Worm (Caenorhabditis elegans) whole organism, late embryonic: ENCODE measurements around the gene F42A9.8.

Experiments
- C08G9.2 ChIP-seq: sonication (generic microtip); optimal IDR thresholded peaks from 2 replicates; lab custom pipeline; 2016; ENCODE audit warnings: mild to moderate bottlenecking, missing genetic modification characterization, moderate library complexity, missing compliant biosample characterization
- C38D4.7 ChIP-seq: fragments of 200-800 bp; sonication (Bioruptor generic); optimal IDR thresholded peaks from 2 replicates; lab custom pipeline; 2018; ENCODE audit warnings: mild to moderate bottlenecking, missing genetic modification characterization, moderate library complexity, missing compliant biosample characterization
- F13H6.1 ChIP-seq: sonication (generic microtip); optimal IDR thresholded peaks from 2 replicates; lab custom pipeline; 2016; ENCODE audit warnings: missing genetic modification characterization, missing compliant biosample characterization
- K02D7.2 ChIP-seq: sonication (generic microtip); optimal IDR thresholded peaks from 2 replicates; lab custom pipeline; 2017; ENCODE audit warnings: mild to moderate bottlenecking, missing genetic modification characterization, missing compliant biosample characterization
- T23F11.4 ChIP-seq: fragments of 200-800 bp; sonication (Bioruptor generic); optimal IDR thresholded peaks from 2 replicates; lab custom pipeline; 2018; ENCODE audit warnings: mild to moderate bottlenecking, missing genetic modification characterization, missing compliant biosample characterization
- Y22D7AL.16 ChIP-seq: sonication (generic microtip); optimal IDR thresholded peaks from 2 replicates; lab custom pipeline; 2016; ENCODE audit warnings: missing genetic modification characterization, missing compliant biosample characterization
- ahr-1 ChIP-seq: sonication (generic microtip); optimal IDR thresholded peaks from 2 replicates; lab custom pipeline; 2016; ENCODE audit warnings: missing genetic modification characterization, missing compliant biosample characterization
- ceh-14 ChIP-seq: sonication (generic microtip); optimal IDR thresholded peaks from 2 replicates; lab custom pipeline; 2016; ENCODE audit warnings: missing genotype, missing genetic modification characterization, missing compliant biosample characterization
- ceh-18 ChIP-seq: sonication (generic microtip); optimal IDR thresholded peaks from 2 replicates; lab custom pipeline; 2016; ENCODE audit warnings: missing genetic modification characterization, missing compliant biosample characterization
- ceh-2 ChIP-seq: sonication (generic microtip); optimal IDR thresholded peaks from 2 replicates; lab custom pipeline; 2016; ENCODE audit warnings: missing genotype, missing genetic modification characterization, missing compliant biosample characterization
- ceh-22 ChIP-seq: sonication (generic microtip); optimal IDR thresholded peaks from 2 replicates; lab custom pipeline; 2017; ENCODE audit warnings: missing biosample characterization, missing genetic modification characterization
- ceh-24 ChIP-seq: sonication (generic microtip); optimal IDR thresholded peaks from 2 replicates; lab custom pipeline; 2016; ENCODE audit warnings: mild to moderate bottlenecking, missing genetic modification characterization, missing compliant biosample characterization
- ceh-30 ChIP-seq: fragments of 150-350 bp; optimal IDR thresholded peaks from 2 replicates; lab custom pipeline; 2014; ENCODE audit warnings: missing biosample characterization, missing genetic modification characterization
- ceh-31 ChIP-seq: sonication (generic microtip); optimal IDR thresholded peaks from 2 replicates; lab custom pipeline; 2016; ENCODE audit warnings: missing genetic modification characterization, missing compliant biosample characterization
- ceh-6 ChIP-seq: fragments of 200-800 bp; sonication (Bioruptor generic); optimal IDR thresholded peaks from 2 replicates; lab custom pipeline; 2018; ENCODE audit warnings: mild to moderate bottlenecking, missing genetic modification characterization, missing compliant biosample characterization
- elt-2 ChIP-seq: sonication (generic microtip); optimal IDR thresholded peaks from 2 replicates; lab custom pipeline; 2016; ENCODE audit warnings: missing genetic modification reagents, missing genetic modification characterization, missing compliant biosample characterization
- elt-4 ChIP-seq: sonication (generic microtip); optimal IDR thresholded peaks from 2 replicates; lab custom pipeline; 2016; ENCODE audit warnings: missing genetic modification characterization, missing compliant biosample characterization
- ets-4 ChIP-seq: sonication (generic microtip); optimal IDR thresholded peaks from 2 replicates; lab custom pipeline; 2016; ENCODE audit warnings: missing genetic modification characterization, missing compliant biosample characterization
- eyg-1 ChIP-seq: sonication (generic microtip); optimal IDR thresholded peaks from 2 replicates; lab custom pipeline; 2016; ENCODE audit warnings: missing genotype, missing genetic modification characterization, missing compliant biosample characterization
- fax-1 ChIP-seq: sonication (generic microtip); optimal IDR thresholded peaks from 2 replicates; lab custom pipeline; 2016; ENCODE audit warnings: missing genotype, missing genetic modification characterization, missing compliant biosample characterization
- fkh-10 ChIP-seq: fragments of 150-350 bp; optimal IDR thresholded peaks from 2 replicates; lab custom pipeline; 2014; ENCODE audit warnings: missing biosample characterization, missing genetic modification reagents, missing genetic modification characterization
- lim-6 ChIP-seq: sonication (generic microtip); optimal IDR thresholded peaks from 2 replicates; lab custom pipeline; 2016; ENCODE audit warnings: missing genetic modification characterization, missing compliant biosample characterization
- madf-2 ChIP-seq: sonication (generic microtip); optimal IDR thresholded peaks from 2 replicates; lab custom pipeline; 2017; ENCODE audit warnings: missing genetic modification characterization, missing compliant biosample characterization
- mec-3 ChIP-seq: sonication (generic microtip); optimal IDR thresholded peaks from 2 replicates; lab custom pipeline; 2016; ENCODE audit warnings: borderline replicate concordance, missing genetic modification characterization, missing compliant biosample characterization
- nfya-1 ChIP-seq: sonication (generic microtip); optimal IDR thresholded peaks from 2 replicates; lab custom pipeline; 2017; ENCODE audit warnings: missing genetic modification characterization, mild to moderate bottlenecking, missing compliant biosample characterization, antibody characterized with exemption, moderate library complexity
- nhr-232 ChIP-seq: sonication (generic microtip); optimal IDR thresholded peaks from 2 replicates; lab custom pipeline; 2016; ENCODE audit warnings: missing genetic modification characterization, missing compliant biosample characterization
- pha-2 ChIP-seq: sonication (generic microtip); optimal IDR thresholded peaks from 2 replicates; lab custom pipeline; 2017; ENCODE audit warnings: mild to moderate bottlenecking, missing genetic modification characterization, missing compliant biosample characterization
- pros-1 ChIP-seq: fragments of 150-350 bp; optimal IDR thresholded peaks from 2 replicates; lab custom pipeline; 2014; ENCODE audit warnings: missing biosample characterization, missing genetic modification reagents, missing genetic modification characterization
- ref-2 ChIP-seq: sonication (generic microtip); optimal IDR thresholded peaks from 2 replicates; lab custom pipeline; 2016; ENCODE audit warnings: missing genetic modification characterization, missing compliant biosample characterization
- syd-9 ChIP-seq: sonication (generic microtip); optimal IDR thresholded peaks from 2 replicates; lab custom pipeline; 2016; ENCODE audit warnings: mild to moderate bottlenecking, missing genetic modification characterization, moderate library complexity, missing compliant biosample characterization
- tbx-2 ChIP-seq: sonication (generic microtip); optimal IDR thresholded peaks from 2 replicates; lab custom pipeline; 2016; ENCODE audit warnings: missing genetic modification characterization, missing compliant biosample characterization
- ttx-3 ChIP-seq: sonication (generic microtip); optimal IDR thresholded peaks from 2 replicates; lab custom pipeline; 2016; ENCODE audit warnings: missing genetic modification reagents, missing genetic modification characterization, missing compliant biosample characterization
- unc-3 ChIP-seq, 2 experiments: fragments of 200-800 bp in 1 of 2; sonication (Bioruptor generic) in 1 of 2; sonication (generic microtip) in 1 of 2; conservative IDR thresholded peaks in 1 of 2; optimal IDR thresholded peaks in 1 of 2; 2 replicates each; pipeline versions ENCODE4 v1.3.6 to Lab custom; 2016 to 2022; ENCODE audit warnings: missing compliant biosample characterization in 2 of 2, missing genetic modification characterization in 2 of 2, missing genetic modification reagents in 1 of 2
- unc-42 ChIP-seq: sonication (generic microtip); optimal IDR thresholded peaks from 2 replicates; lab custom pipeline; 2016; ENCODE audit warnings: missing genotype, missing genetic modification characterization, missing compliant biosample characterization
- unc-55 ChIP-seq: sonication (generic microtip); optimal IDR thresholded peaks from 2 replicates; lab custom pipeline; 2017; ENCODE audit warnings: missing biosample characterization, missing genetic modification reagents, missing genetic modification characterization

The F42A9.8 gene

ce11 chrIV:8595317-8595716, 23.3 kb downstream of the F42A9.8 start, which contains the start of gene Y59H11AR.3:
Gene Y59H11AR.3 (minus strand): TSS chrIV:8595417.
- TF ChIP-seq ceh-14 (tag; lab: Kevin White, UChicago), result no peak
- no peak for TF ChIP-seq pha-2 (tag; lab: Kevin White, UChicago)
- TF ChIP-seq C38D4.7, result no peak
- TF ChIP-seq ref-2 (tag; lab: Kevin White, UChicago), result no peak
- TF ChIP-seq ceh-30, result no peak
- no peak for TF ChIP-seq pros-1 (tag; lab: Kevin White, UChicago)
- no peak for TF ChIP-seq fax-1 (tag; lab: Kevin White, UChicago)
- no peak for TF ChIP-seq tbx-2 (tag; lab: Kevin White, UChicago)
- no peak for TF ChIP-seq syd-9 (tag; lab: Kevin White, UChicago)
- no peak for TF ChIP-seq ceh-6 (GFP tag; lab: Kevin White, UChicago)
- TF ChIP-seq ceh-18, result no peak
- no peak for TF ChIP-seq ets-4 (tag; lab: Kevin White, UChicago)
- no peak for TF ChIP-seq F13H6.1 (tag; lab: Kevin White, UChicago)
- no peak for TF ChIP-seq unc-42 (tag; lab: Kevin White, UChicago)
- no peak for TF ChIP-seq madf-2 (tag; lab: Kevin White, UChicago)

- TF ChIP-seq C08G9.2 (tag; lab: Kevin White, UChicago), result no peak
- no peak for TF ChIP-seq pha-2 (tag; lab: Kevin White, UChicago)
- TF ChIP-seq madf-2 (tag; lab: Kevin White, UChicago), result no peak
- TF ChIP-seq ceh-6 (GFP tag; lab: Kevin White, UChicago), result no peak
- TF ChIP-seq ceh-24 (tag; lab: Kevin White, UChicago), result no peak
- TF ChIP-seq elt-2 (tag; lab: Kevin White, UChicago), result no peak
- no peak for TF ChIP-seq K02D7.2
- TF ChIP-seq unc-3 (GFP tag; conservative IDR thresholded peaks at IDR 0.05; lab: Robert Waterston, UW), result no peak
- TF ChIP-seq unc-3 (tag; optimal IDR thresholded peaks at IDR 0.05; lab: Kevin White, UChicago), result no peak
- TF ChIP-seq T23F11.4 (GFP tag; lab: Kevin White, UChicago), result no peak
- no peak for TF ChIP-seq Y22D7AL.16 (tag; lab: Kevin White, UChicago)
- no peak for TF ChIP-seq nhr-232
- TF ChIP-seq mec-3, result no peak
- TF ChIP-seq F13H6.1 (tag; lab: Kevin White, UChicago), result no peak
- no peak for TF ChIP-seq ceh-2 (tag; lab: Kevin White, UChicago)
- no peak for TF ChIP-seq eyg-1 (tag; lab: Kevin White, UChicago)
- no peak for TF ChIP-seq ttx-3 (tag; lab: Kevin White, UChicago)
- TF ChIP-seq ahr-1 (tag; lab: Kevin White, UChicago), result no peak
- TF ChIP-seq, all 69 proteins: peak for 0
Observed at ce11 chrIV:8587605-8588004, 31.0 kb downstream of the F42A9.8 start.

DNA sequence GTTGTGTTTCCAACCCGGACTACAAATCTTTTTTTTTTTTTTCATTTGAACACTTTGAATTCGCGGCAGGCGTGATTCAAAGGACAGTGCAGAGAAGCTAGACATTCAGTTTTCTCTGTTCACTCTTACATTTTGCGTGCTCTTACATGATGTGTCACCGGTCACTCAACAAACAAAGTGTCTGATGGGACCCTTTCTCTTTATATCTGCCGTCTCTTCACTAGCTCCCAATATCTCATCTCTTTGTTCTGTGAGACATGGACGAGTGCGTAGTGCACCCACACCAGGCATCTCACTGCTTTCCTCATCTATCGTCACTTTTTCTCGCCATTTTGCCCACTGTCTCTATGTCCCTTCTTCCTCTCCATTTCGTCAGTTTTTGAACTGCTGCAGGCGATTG, 31.5 kb downstream of the F42A9.8 start:
- TF ChIP-seq nfya-1 (tag; lab: Kevin White, UChicago), result peak; percentile 29
- TF ChIP-seq ceh-31, result peak; percentile 5
- no peak for TF ChIP-seq fkh-10 (GFP tag; lab: Kevin White, UChicago)
- TF ChIP-seq ceh-14 (tag; lab: Kevin White, UChicago), result peak; percentile 35
- TF ChIP-seq F13H6.1 (tag; lab: Kevin White, UChicago), result peak; percentile 17
- no peak for TF ChIP-seq ceh-2 (tag; lab: Kevin White, UChicago)
- TF ChIP-seq ceh-30, result no peak
- TF ChIP-seq lim-6, result no peak
- no peak for TF ChIP-seq madf-2 (tag; lab: Kevin White, UChicago)
- no peak for TF ChIP-seq C38D4.7
- TF ChIP-seq ceh-24 (tag; lab: Kevin White, UChicago), result no peak
- no peak for TF ChIP-seq elt-4 (tag; lab: Kevin White, UChicago)
- TF ChIP-seq tbx-2 (tag; lab: Kevin White, UChicago), result peak; percentile 3
- TF ChIP-seq eyg-1 (tag; lab: Kevin White, UChicago), result no peak
- no peak for TF ChIP-seq ceh-22 (tag; lab: Kevin White, UChicago)
- TF ChIP-seq unc-55, result peak; percentile 80
